Worm (Caenorhabditis elegans) whole organism, L1 larva: Measurements from ENCODE around the gene C47A4.5.

ENCODE experiments used
- C04F5.9 ChIP-seq: sonication (generic microtip); optimal IDR thresholded peaks from 2 replicates; lab custom pipeline; 2016; ENCODE audit warnings: missing genetic modification characterization, missing compliant biosample characterization
- aha-1 ChIP-seq: fragments of 150-350 bp; optimal IDR thresholded peaks from 2 replicates; lab custom pipeline; 2014; ENCODE audit warnings: missing biosample characterization, missing genetic modification characterization
- alr-1 ChIP-seq: fragments of 200-800 bp; sonication (Bioruptor generic); optimal IDR thresholded peaks from 2 replicates; lab custom pipeline; 2018; ENCODE audit warnings: borderline replicate concordance, mild to moderate bottlenecking, missing genetic modification characterization, missing compliant biosample characterization
- ceh-63 ChIP-seq: fragments of 200-800 bp; sonication (Bioruptor generic); optimal IDR thresholded peaks from 2 replicates; lab custom pipeline; 2018; ENCODE audit warnings: mild to moderate bottlenecking, missing genetic modification characterization, missing compliant biosample characterization
- ceh-88 ChIP-seq: fragments of 200-800 bp; sonication (Bioruptor generic); IDR thresholded peaks from 2 replicates; pipeline ENCODE4 v1.3.6; 2022; ENCODE audit warnings: missing genetic modification characterization, missing compliant biosample characterization
- ceh-90 ChIP-seq: sonication (generic microtip); optimal IDR thresholded peaks from 2 replicates; lab custom pipeline; 2016; ENCODE audit warnings: missing genetic modification characterization, missing compliant biosample characterization
- ces-1 ChIP-seq: fragments of 150-350 bp; optimal IDR thresholded peaks from 2 replicates; lab custom pipeline; 2014; ENCODE audit warnings: missing biosample characterization, missing genetic modification reagents, missing genetic modification characterization
- dsc-1 ChIP-seq: sonication (generic microtip); optimal IDR thresholded peaks from 2 replicates; lab custom pipeline; 2016; ENCODE audit warnings: mild to moderate bottlenecking, missing genetic modification characterization, missing compliant biosample characterization
- efl-1 ChIP-seq, 4 experiments: fragments of 150-350 bp; optimal IDR thresholded peaks in 3 of 4; peaks in 1 of 4; 1 replicate in 1 of 4; 2 replicates in 3 of 4; lab custom pipeline; 2014; ENCODE audit warnings: missing biosample characterization in 2 of 4, missing genetic modification characterization in 2 of 4, missing genetic modification reagents in 2 of 4
- efl-3 ChIP-seq: fragments of 200-800 bp; sonication (Bioruptor generic); optimal IDR thresholded peaks from 2 replicates; lab custom pipeline; 2018; ENCODE audit warnings: mild to moderate bottlenecking, missing genetic modification characterization, missing compliant biosample characterization
- egl-13 ChIP-seq: sonication (generic microtip); optimal IDR thresholded peaks from 2 replicates; lab custom pipeline; 2016; ENCODE audit warnings: missing genotype, missing genetic modification reagents, missing genetic modification characterization, missing compliant biosample characterization
- elt-3 ChIP-seq, 6 experiments: fragments of 150-350 bp in 1 of 6; sonication (generic microtip); optimal IDR thresholded peaks; 2 replicates each; lab custom pipeline; 2017 to 2018; ENCODE audit warnings: missing biosample characterization in 6 of 6, missing genetic modification characterization in 6 of 6, inconsistent platforms in 1 of 6
- fkh-10 ChIP-seq: sonication (generic microtip); optimal IDR thresholded peaks from 2 replicates; lab custom pipeline; 2017; ENCODE audit warnings: missing biosample characterization, missing genetic modification reagents, missing genetic modification characterization
- fkh-4 ChIP-seq: sonication (generic microtip); optimal IDR thresholded peaks from 2 replicates; lab custom pipeline; 2016; ENCODE audit warnings: missing compliant biosample characterization, missing genetic modification characterization, borderline replicate concordance
- fkh-8 ChIP-seq: sonication (generic microtip); optimal IDR thresholded peaks from 2 replicates; lab custom pipeline; 2016; ENCODE audit warnings: mild to moderate bottlenecking, missing genetic modification characterization, missing compliant biosample characterization
- fos-1 ChIP-seq: fragments of 150-350 bp; optimal IDR thresholded peaks from 2 replicates; lab custom pipeline; 2014; ENCODE audit warnings: missing biosample characterization, missing genetic modification characterization
- hlh-17 ChIP-seq: fragments of 200-800 bp; sonication (Bioruptor generic); optimal IDR thresholded peaks from 2 replicates; lab custom pipeline; 2018; ENCODE audit warnings: missing genetic modification characterization, mild to moderate bottlenecking, missing compliant biosample characterization, moderate library complexity, borderline replicate concordance
- isw-1 ChIP-seq: fragments of 200-800 bp; sonication (Bioruptor generic); IDR thresholded peaks from 2 replicates; pipeline ENCODE4 v1.3.6; 2022; ENCODE audit warnings: missing genetic modification characterization, missing compliant biosample characterization
- lin-13 ChIP-seq: fragments of 150-350 bp; optimal IDR thresholded peaks from 2 replicates; lab custom pipeline; 2014; ENCODE audit warnings: missing biosample characterization, missing genetic modification reagents, missing genetic modification characterization
- lin-14 ChIP-seq: fragments of 200-800 bp; sonication (Bioruptor generic); optimal IDR thresholded peaks from 2 replicates; lab custom pipeline; 2018; ENCODE audit warnings: mild to moderate bottlenecking, missing genetic modification characterization, moderate library complexity, missing compliant biosample characterization
- lin-35 ChIP-seq, 2 experiments: fragments of 150-350 bp; optimal IDR thresholded peaks; 2 replicates each; lab custom pipeline; 2014; ENCODE audit warnings: missing biosample characterization in 2 of 2, missing genetic modification characterization in 2 of 2, missing genetic modification reagents in 2 of 2
- lsy-2 ChIP-seq, 2 experiments: fragments of 150-350 bp; optimal IDR thresholded peaks; 2 replicates each; lab custom pipeline; 2014; ENCODE audit warnings: missing biosample characterization in 2 of 2, missing genetic modification characterization in 2 of 2
- mdl-1 ChIP-seq, 2 experiments: fragments of 150-350 bp; optimal IDR thresholded peaks; 2 replicates each; lab custom pipeline; 2014 to 2017; ENCODE audit warnings: missing biosample characterization in 2 of 2, missing genetic modification characterization in 2 of 2, inconsistent platforms in 1 of 2
- mef-2 ChIP-seq: fragments of 150-350 bp; optimal IDR thresholded peaks from 2 replicates; lab custom pipeline; 2014; ENCODE audit warnings: missing biosample characterization, missing genetic modification characterization
- mep-1 ChIP-seq: fragments of 150-350 bp; optimal IDR thresholded peaks from 2 replicates; lab custom pipeline; 2014; ENCODE audit warnings: missing biosample characterization, missing genetic modification characterization
- nhr-11 ChIP-seq: fragments of 150-350 bp; optimal IDR thresholded peaks from 2 replicates; lab custom pipeline; 2014; ENCODE audit warnings: missing biosample characterization, missing genetic modification characterization
- nhr-12 ChIP-seq: sonication (generic microtip); optimal IDR thresholded peaks from 2 replicates; lab custom pipeline; 2017; ENCODE audit warnings: missing biosample characterization, missing genetic modification characterization
- nhr-19 ChIP-seq: fragments of 200-800 bp; sonication (Bioruptor generic); conservative IDR thresholded peaks from 2 replicates; pipeline ENCODE4 v1.3.6; 2022; ENCODE audit warnings: missing genetic modification characterization, missing compliant biosample characterization
- nhr-20 ChIP-seq: sonication (generic microtip); optimal IDR thresholded peaks from 2 replicates; lab custom pipeline; 2016; ENCODE audit warnings: mild to moderate bottlenecking, missing genetic modification characterization, missing compliant biosample characterization
- nhr-47 ChIP-seq: sonication (generic microtip); optimal IDR thresholded peaks from 2 replicates; lab custom pipeline; 2016; ENCODE audit warnings: mild to moderate bottlenecking, missing genetic modification characterization, moderate library complexity, missing compliant biosample characterization
- nhr-71 ChIP-seq: sonication (generic microtip); optimal IDR thresholded peaks from 2 replicates; lab custom pipeline; 2016; ENCODE audit warnings: mild to moderate bottlenecking, missing genetic modification characterization, moderate library complexity, missing compliant biosample characterization
- nhr-84 ChIP-seq: sonication (generic microtip); optimal IDR thresholded peaks from 2 replicates; lab custom pipeline; 2017; ENCODE audit warnings: missing biosample characterization, missing genetic modification characterization
- nhr-85 ChIP-seq: sonication (generic microtip); peaks from one replicate; lab custom pipeline; 2016; ENCODE audit warnings: missing genetic modification characterization, inconsistent platforms, missing compliant biosample characterization
- pag-3 ChIP-seq: sonication (generic microtip); optimal IDR thresholded peaks from 2 replicates; lab custom pipeline; 2017; ENCODE audit warnings: missing genetic modification characterization, mild to moderate bottlenecking, missing compliant biosample characterization, antibody characterized with exemption, borderline replicate concordance; ENCODE audit not compliant: insufficient read depth
- pax-3 ChIP-seq: fragments of 200-800 bp; sonication (Bioruptor generic); optimal IDR thresholded peaks from 2 replicates; lab custom pipeline; 2018; ENCODE audit warnings: mild to moderate bottlenecking, missing genetic modification characterization, moderate library complexity, missing compliant biosample characterization
- skn-1 ChIP-seq: fragments of 150-350 bp; optimal IDR thresholded peaks from 2 replicates; lab custom pipeline; 2014; ENCODE audit warnings: missing biosample characterization, missing genetic modification characterization
- snu-23 ChIP-seq: sonication (generic microtip); optimal IDR thresholded peaks from 2 replicates; lab custom pipeline; 2016; ENCODE audit warnings: missing genetic modification characterization, missing compliant biosample characterization
- sox-4 ChIP-seq: sonication (generic microtip); optimal IDR thresholded peaks from 2 replicates; lab custom pipeline; 2016; ENCODE audit warnings: missing genetic modification characterization, missing compliant biosample characterization
- sptf-1 ChIP-seq: fragments of 150-350 bp; optimal IDR thresholded peaks from 2 replicates; lab custom pipeline; 2014; ENCODE audit warnings: missing biosample characterization, missing genetic modification characterization
- swsn-7 ChIP-seq: sonication (generic microtip); optimal IDR thresholded peaks from 2 replicates; lab custom pipeline; 2016; ENCODE audit warnings: missing genetic modification characterization, missing compliant biosample characterization
- unc-130 ChIP-seq: fragments of 150-350 bp; optimal IDR thresholded peaks from 2 replicates; lab custom pipeline; 2017; ENCODE audit warnings: missing biosample characterization, missing genetic modification characterization, inconsistent platforms
- unc-98 ChIP-seq: fragments of 200-800 bp; sonication (Bioruptor generic); IDR thresholded peaks from 2 replicates; pipeline ENCODE4 v1.3.6; 2022; ENCODE audit warnings: missing genetic modification characterization, missing compliant biosample characterization
- xbp-1 ChIP-seq: sonication (generic microtip); optimal IDR thresholded peaks from 2 replicates; lab custom pipeline; 2016; ENCODE audit warnings: missing genetic modification characterization, missing compliant biosample characterization
- zip-4 ChIP-seq: fragments of 200-800 bp; sonication (Bioruptor generic); optimal IDR thresholded peaks from 2 replicates; lab custom pipeline; 2018; ENCODE audit warnings: mild to moderate bottlenecking, missing genetic modification characterization, moderate library complexity, missing compliant biosample characterization

Gene C47A4.5

DNA sequence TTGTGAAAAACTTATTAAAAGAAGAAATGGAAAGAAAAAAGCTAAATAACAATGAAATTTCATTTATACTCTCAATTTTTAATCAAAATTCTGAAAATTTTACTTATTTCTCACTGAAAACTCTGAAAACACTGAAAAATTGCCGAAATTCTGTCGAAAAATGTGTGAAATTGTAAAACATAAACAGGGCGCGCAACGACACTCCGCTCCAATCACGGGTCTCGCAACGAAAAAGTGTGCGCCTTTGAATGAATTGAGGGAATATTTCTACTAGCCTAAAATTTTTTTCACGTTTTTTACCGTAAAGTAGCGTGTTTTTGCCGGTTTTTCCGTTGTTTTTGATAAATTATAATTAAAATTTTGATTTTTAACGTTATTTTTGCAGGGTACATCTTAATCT lies 32.0 kb downstream of the C47A4.5 start, which contains the start of gene rpl-18 (continued):
- TF ChIP-seq aha-1 (tag; lab: Kevin White, UChicago) (no peak), skn-1 (tag; lab: Kevin White, UChicago) (peak; percentile 82), sptf-1 (tag; lab: Kevin White, UChicago) (no peak), isw-1 (GFP tag; lab: Robert Waterston, UW) (peak; percentile 65), pax-3 (tag; lab: Kevin White, UChicago) (peak; percentile 25)

DNA sequence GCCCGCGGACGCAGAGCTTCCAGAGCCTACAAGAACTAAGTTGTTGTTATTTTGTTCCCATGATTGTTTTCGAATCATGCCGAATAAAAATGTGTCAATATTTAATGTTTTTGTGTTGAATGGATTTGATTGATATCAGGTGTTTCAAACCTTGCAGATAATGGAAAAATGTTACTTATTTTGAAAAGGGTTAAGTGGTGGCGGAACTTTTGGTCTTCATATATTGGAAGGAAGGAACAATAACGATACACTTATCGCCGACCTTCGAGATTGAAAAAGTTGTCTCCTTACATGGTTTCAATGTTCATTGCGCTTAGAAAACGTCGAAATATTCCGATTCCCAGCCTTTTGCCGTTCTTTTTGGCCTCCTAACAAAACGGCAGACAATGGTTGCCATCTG lies 33.2 kb downstream of the C47A4.5 start, which contains the start of gene gly-10:
Gene gly-10, plus strand, starts transcription at position 387 of the 400 bp plus-strand sequence.
- TF ChIP-seq nhr-12 = no peak
- peak; percentile 64 for TF ChIP-seq nhr-85
- no peak for TF ChIP-seq fos-1 (tag; lab: Kevin White, UChicago)
- no peak for TF ChIP-seq nhr-71 (tag; lab: Kevin White, UChicago)
- peak in 1 of 2 experiments; percentile 36 for TF ChIP-seq lsy-2 (tag; optimal IDR thresholded peaks at IDR 0.05; lab: Kevin White, UChicago)
- TF ChIP-seq hlh-17 (GFP tag; lab: Kevin White, UChicago) = no peak
- TF ChIP-seq ceh-63 (GFP tag; lab: Kevin White, UChicago) = no peak
- no peak for TF ChIP-seq pax-3 (tag; lab: Kevin White, UChicago)
- TF ChIP-seq xbp-1 (tag; lab: Kevin White, UChicago) = no peak
- no peak for TF ChIP-seq nhr-84 (tag; lab: Kevin White, UChicago)
- no peak for TF ChIP-seq C04F5.9 (tag; lab: Kevin White, UChicago)
- TF ChIP-seq pag-3 = no peak
- no peak for TF ChIP-seq swsn-7 (tag; lab: Kevin White, UChicago)
- no peak for TF ChIP-seq dsc-1
- no peak for TF ChIP-seq aha-1 (tag; lab: Kevin White, UChicago)

DNA sequence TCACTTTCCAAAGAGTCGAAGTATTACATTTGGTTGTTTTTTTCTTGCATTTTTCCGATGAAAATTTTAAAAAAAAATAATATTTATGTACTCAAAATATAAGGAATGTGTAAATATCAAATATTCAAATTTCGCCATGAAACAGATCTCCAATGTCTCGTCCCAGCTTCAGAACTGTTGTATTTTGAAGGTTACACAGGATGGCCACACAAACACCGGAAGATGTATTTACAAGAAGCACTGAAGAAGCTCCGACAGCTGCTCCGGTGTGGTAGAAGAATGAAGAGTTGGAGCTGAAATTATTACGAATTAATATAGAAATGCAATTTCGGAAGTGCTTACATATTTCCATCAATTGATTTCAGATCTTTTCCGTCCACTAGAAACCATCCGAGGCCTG lies 36.8 kb downstream of the C47A4.5 start:
- TF ChIP-seq zip-4 (GFP tag; lab: Kevin White, UChicago) (no peak), egl-13 (tag; lab: Kevin White, UChicago) (no peak), sox-4 (tag; lab: Kevin White, UChicago) (no peak), ceh-90 (tag; lab: Kevin White, UChicago) (no peak), fos-1 (tag; lab: Kevin White, UChicago) (no peak), lin-13 (no peak), mef-2 (tag; lab: Kevin White, UChicago) (no peak), nhr-12 (no peak), alr-1 (tag; lab: Kevin White, UChicago) (no peak), nhr-11 (tag; lab: Kevin White, UChicago) (no peak), unc-98 (no peak), ceh-88 (no peak), nhr-19 (GFP tag; lab: Robert Waterston, UW) (no peak), fkh-8 (no peak), pag-3 (no peak), nhr-20 (tag; lab: Kevin White, UChicago) (no peak), lin-35 (GFP tag; optimal IDR thresholded peaks at IDR 0.05; lab: Kevin White, UChicago) (no peak), nhr-47 (no peak), ces-1 (GFP tag; lab: Kevin White, UChicago) (no peak)

DNA sequence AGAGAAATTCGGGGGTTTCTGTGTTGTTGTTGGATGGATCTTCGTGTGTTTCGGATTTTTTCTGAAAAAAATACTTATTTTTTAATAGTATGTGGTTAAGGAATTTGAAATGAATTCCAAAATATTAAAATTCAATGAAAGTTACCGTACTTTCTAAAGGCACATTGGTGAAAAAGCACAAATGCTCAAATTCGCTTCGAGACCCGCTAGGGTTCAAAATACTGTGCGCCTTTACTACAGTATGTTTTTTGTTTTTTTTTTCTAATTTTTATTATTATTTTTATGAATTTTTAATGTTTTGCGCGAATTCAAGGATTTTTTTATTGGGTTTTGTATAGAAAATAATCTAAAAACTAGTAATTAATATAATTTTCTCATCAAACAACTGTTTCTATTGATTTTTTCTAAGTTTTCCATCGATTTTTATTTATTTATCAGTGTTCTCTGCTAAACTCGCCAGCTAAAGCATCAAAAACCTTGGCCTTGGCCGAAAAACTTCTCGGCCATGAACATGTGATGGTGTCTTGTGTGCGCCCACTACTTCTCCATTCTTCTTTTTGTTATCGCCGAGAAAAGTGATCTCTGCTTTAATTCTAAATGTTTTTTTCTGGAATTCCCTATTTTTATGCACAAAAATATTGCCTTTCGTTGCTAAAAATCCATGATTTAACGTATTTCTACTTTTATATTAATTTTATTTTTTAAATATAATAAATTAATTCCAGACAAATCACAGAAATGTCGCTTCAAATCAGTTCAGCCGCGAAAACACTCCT lies 37.9 kb downstream of the C47A4.5 start, which contains the start of gene iscu-1:
Gene iscu-1, plus strand, starts transcription at position 726 of the 776 bp plus-strand sequence.
- peak; percentile 72 for TF ChIP-seq ceh-90 (tag; lab: Kevin White, UChicago)
- peak; percentile 0 for TF ChIP-seq dsc-1
- TF ChIP-seq elt-3 (tag; optimal IDR thresholded peaks at IDR 0.05; lab: Kevin White, UChicago) = peak in 1 of 6 experiments; percentile 13
- no peak for TF ChIP-seq fos-1 (tag; lab: Kevin White, UChicago)
- TF ChIP-seq xbp-1 (tag; lab: Kevin White, UChicago) = peak; percentile 16
- TF ChIP-seq efl-3 (GFP tag; lab: Kevin White, UChicago) = no peak
- TF ChIP-seq ces-1 (GFP tag; lab: Kevin White, UChicago) = no peak
- TF ChIP-seq hlh-17 (GFP tag; lab: Kevin White, UChicago) = no peak
- peak; percentile 59 for TF ChIP-seq snu-23 (GFP tag; lab: Kevin White, UChicago)
- peak; percentile 44 for TF ChIP-seq nhr-20 (tag; lab: Kevin White, UChicago)
- no peak for TF ChIP-seq C04F5.9 (tag; lab: Kevin White, UChicago)
- TF ChIP-seq nhr-71 (tag; lab: Kevin White, UChicago) = peak; percentile 57
- peak; percentile 44 for TF ChIP-seq fkh-4 (tag; lab: Kevin White, UChicago)
- TF ChIP-seq unc-130 (tag; lab: Kevin White, UChicago) = peak; percentile 1
- no peak for TF ChIP-seq fkh-10
- TF ChIP-seq lin-14 (GFP tag; lab: Kevin White, UChicago) = peak; percentile 64
- TF ChIP-seq mdl-1 (tag; optimal IDR thresholded peaks at IDR 0.05; lab: Kevin White, UChicago) = peak in 1 of 2 experiments; percentile 1
- peak; percentile 48 for TF ChIP-seq mep-1 (tag; lab: Kevin White, UChicago)
- TF ChIP-seq nhr-47 = peak; percentile 49
- peak; percentile 34 to 40 for TF ChIP-seq efl-1 (optimal IDR thresholded peaks at IDR 0.05; lab: Kevin White, UChicago)
- peak; percentile 50 to 88 for TF ChIP-seq efl-1 (GFP tag; optimal IDR thresholded peaks at IDR 0.05 in 1 of 2; lab: Kevin White, UChicago)
